Worm (Caenorhabditis elegans) whole organism, L1 larva: ENCODE results near the gene K02E2.1.

Experiments used
- elt-2 ChIP-seq: sonication (generic microtip); optimal IDR thresholded peaks from 2 replicates; lab custom pipeline; 2016; ENCODE audit warnings: missing genetic modification characterization, mild to moderate bottlenecking, inconsistent platforms, missing compliant biosample characterization, missing genetic modification reagents
- jun-1 ChIP-seq: fragments of 150-350 bp; optimal IDR thresholded peaks from 2 replicates; lab custom pipeline; 2014; ENCODE audit warnings: missing biosample characterization, missing genetic modification reagents, missing genetic modification characterization
- lsy-2 ChIP-seq, 2 experiments: fragments of 150-350 bp; optimal IDR thresholded peaks; 2 replicates each; lab custom pipeline; 2014; ENCODE audit warnings: missing biosample characterization in 2 of 2, missing genetic modification characterization in 2 of 2
- mep-1 ChIP-seq: fragments of 150-350 bp; optimal IDR thresholded peaks from 2 replicates; lab custom pipeline; 2014; ENCODE audit warnings: missing biosample characterization, missing genetic modification characterization
- nhr-85 ChIP-seq: sonication (generic microtip); peaks from one replicate; lab custom pipeline; 2016; ENCODE audit warnings: missing genetic modification characterization, inconsistent platforms, missing compliant biosample characterization
- tbx-2 ChIP-seq: sonication (generic microtip); optimal IDR thresholded peaks from 2 replicates; lab custom pipeline; 2016; ENCODE audit warnings: missing genetic modification characterization, missing compliant biosample characterization
- unc-62 ChIP-seq: fragments of 150-350 bp; optimal IDR thresholded peaks from 2 replicates; lab custom pipeline; 2014; ENCODE audit warnings: missing biosample characterization, missing genetic modification reagents, missing genetic modification characterization
- zag-1 ChIP-seq: fragments of 150-350 bp; optimal IDR thresholded peaks from 2 replicates; lab custom pipeline; 2014; ENCODE audit warnings: missing biosample characterization, missing genetic modification characterization

DNA sequence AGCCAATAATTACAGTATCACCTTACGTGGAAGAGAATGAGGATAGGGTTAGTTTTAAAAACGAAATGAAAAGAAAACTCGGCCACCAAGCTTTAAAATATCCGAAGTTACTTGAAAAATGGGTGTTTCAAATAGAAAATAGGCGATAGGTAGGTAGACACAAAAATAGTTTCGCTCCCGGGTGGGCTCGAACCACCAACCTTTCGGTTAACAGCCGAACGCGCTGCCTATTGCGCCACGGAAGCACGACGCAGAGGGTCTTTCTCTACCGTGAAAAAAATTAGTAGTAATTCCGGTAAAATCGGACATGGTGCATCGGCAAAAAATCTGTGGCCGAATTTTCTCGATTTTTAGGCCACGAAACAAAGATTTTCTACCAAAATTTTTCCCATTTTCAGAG, 3.7 kb upstream of the K02E2.1 start:
- TF ChIP-seq zag-1, result no peak
- TF ChIP-seq nhr-85 (tag; lab: Kevin White, UChicago), result no peak
- no peak for TF ChIP-seq unc-62
- TF ChIP-seq lsy-2 (tag; optimal IDR thresholded peaks at IDR 0.05; lab: Kevin White, UChicago), result no peak
- TF ChIP-seq mep-1 (tag; lab: Kevin White, UChicago), result no peak
- no peak for TF ChIP-seq tbx-2 (tag; lab: Kevin White, UChicago)
- TF ChIP-seq elt-2 (tag; lab: Kevin White, UChicago), result no peak
- no peak for TF ChIP-seq jun-1 (tag; lab: Kevin White, UChicago)
